Worm (Caenorhabditis elegans) whole organism, young adult: Measurements from ENCODE around the gene F54E2.1.

ENCODE experiments used
- B0336.3 ChIP-seq: fragments of 200-800 bp; sonication (Bioruptor generic); IDR thresholded peaks from 2 replicates; pipeline ENCODE4 v1.3.6; 2022; ENCODE audit warnings: missing genetic modification characterization, missing compliant biosample characterization
- D2030.7 ChIP-seq: fragments of 200-800 bp; sonication (Bioruptor generic); IDR thresholded peaks from 2 replicates; pipeline ENCODE4 v1.3.6; 2022; ENCODE audit warnings: missing genetic modification reagents, missing genetic modification characterization, missing compliant biosample characterization
- F22D6.2 ChIP-seq: sonication (generic microtip); optimal IDR thresholded peaks from 2 replicates; lab custom pipeline; 2016; ENCODE audit warnings: mild to moderate bottlenecking, missing genetic modification characterization, missing compliant biosample characterization
- F33H1.4 ChIP-seq: fragments of 200-800 bp; sonication (Bioruptor generic); IDR thresholded peaks from 2 replicates; pipeline ENCODE4 v1.3.6; 2022; ENCODE audit warnings: missing genetic modification reagents, missing genetic modification characterization, missing compliant biosample characterization
- F37B4.10 ChIP-seq: fragments of 200-800 bp; sonication (Bioruptor generic); IDR thresholded peaks from 2 replicates; pipeline ENCODE4 v1.3.6; 2022; ENCODE audit warnings: missing genetic modification characterization, missing compliant biosample characterization
- K11D2.4 ChIP-seq: fragments of 200-800 bp; sonication (Bioruptor generic); IDR thresholded peaks from 2 replicates; pipeline ENCODE4 v1.3.6; 2022; ENCODE audit warnings: missing genetic modification reagents, missing genetic modification characterization, missing compliant biosample characterization
- T07F8.4 ChIP-seq: sonication (generic microtip); optimal IDR thresholded peaks from 2 replicates; lab custom pipeline; 2016; ENCODE audit warnings: mild to moderate bottlenecking, missing genetic modification characterization, moderate library complexity, missing compliant biosample characterization
- Y79H2A.3 ChIP-seq: fragments of 200-800 bp; sonication (Bioruptor generic); conservative IDR thresholded peaks from 2 replicates; pipeline ENCODE4 v1.3.6; 2022; ENCODE audit warnings: missing genetic modification reagents, missing genetic modification characterization, missing compliant biosample characterization
- ZK185.1 ChIP-seq: sonication (generic microtip); optimal IDR thresholded peaks from 2 replicates; lab custom pipeline; 2016; ENCODE audit warnings: mild to moderate bottlenecking, missing genetic modification characterization, missing compliant biosample characterization; ENCODE audit not compliant: poor library complexity, severe bottlenecking
- athp-1 ChIP-seq: sonication (generic microtip); optimal IDR thresholded peaks from 2 replicates; lab custom pipeline; 2017; ENCODE audit warnings: mild to moderate bottlenecking, missing genetic modification characterization, missing compliant biosample characterization
- attf-3 ChIP-seq: fragments of 200-800 bp; sonication (Bioruptor generic); conservative IDR thresholded peaks from 2 replicates; pipeline ENCODE4 v1.3.6; 2022; ENCODE audit warnings: missing genetic modification reagents, missing genetic modification characterization, missing compliant biosample characterization
- cebp-2 ChIP-seq: fragments of 200-800 bp; sonication (Bioruptor generic); IDR thresholded peaks from 2 replicates; pipeline ENCODE4 v1.3.6; 2022; ENCODE audit warnings: missing genetic modification characterization, missing compliant biosample characterization
- ceh-100 ChIP-seq: fragments of 200-800 bp; sonication (Bioruptor generic); IDR thresholded peaks from 2 replicates; pipeline ENCODE4 v1.3.6; 2022; ENCODE audit warnings: missing genetic modification reagents, missing genetic modification characterization, missing compliant biosample characterization
- ceh-58 ChIP-seq: fragments of 200-800 bp; sonication (Bioruptor generic); IDR thresholded peaks from 2 replicates; pipeline ENCODE4 v1.3.6; 2022; ENCODE audit warnings: missing genetic modification characterization, missing compliant biosample characterization
- dox-1 ChIP-seq: fragments of 200-800 bp; sonication (Bioruptor generic); IDR thresholded peaks from 2 replicates; pipeline ENCODE4 v1.3.6; 2022; ENCODE audit warnings: missing genetic modification reagents, missing genetic modification characterization, missing compliant biosample characterization
- efl-1 ChIP-seq: fragments of 150-350 bp; optimal IDR thresholded peaks from 2 replicates; lab custom pipeline; 2014; ENCODE audit warnings: missing biosample characterization, missing genetic modification reagents, missing genetic modification characterization
- egl-18 ChIP-seq: fragments of 200-800 bp; sonication (Bioruptor generic); IDR thresholded peaks from 2 replicates; pipeline ENCODE4 v1.3.6; 2022; ENCODE audit warnings: missing genetic modification reagents, missing genetic modification characterization, missing compliant biosample characterization
- egl-44 ChIP-seq: fragments of 200-800 bp; sonication (Bioruptor generic); IDR thresholded peaks from 2 replicates; pipeline ENCODE4 v1.3.6; 2022; ENCODE audit warnings: missing genetic modification reagents, missing genetic modification characterization, missing compliant biosample characterization
- gei-17 ChIP-seq: fragments of 200-800 bp; sonication (Bioruptor generic); optimal IDR thresholded peaks from 2 replicates; lab custom pipeline; 2018; ENCODE audit warnings: mild to moderate bottlenecking, missing genetic modification characterization, missing compliant biosample characterization
- hlh-12 ChIP-seq: sonication (generic microtip); optimal IDR thresholded peaks from 2 replicates; lab custom pipeline; 2016; ENCODE audit warnings: missing genetic modification characterization, missing compliant biosample characterization
- hrde-1 ChIP-seq: sonication (generic microtip); optimal IDR thresholded peaks from 2 replicates; lab custom pipeline; 2016; ENCODE audit warnings: missing genetic modification characterization, mild to moderate bottlenecking, missing compliant biosample characterization, moderate library complexity, missing genotype, missing genetic modification reagents, borderline replicate concordance
- hsf-1 ChIP-seq: fragments of 200-800 bp; sonication (Bioruptor generic); IDR thresholded peaks from 2 replicates; pipeline ENCODE4 v1.3.6; 2022; ENCODE audit warnings: missing genetic modification reagents, missing genetic modification characterization, missing compliant biosample characterization
- lag-1 ChIP-seq: fragments of 200-800 bp; sonication (Bioruptor generic); IDR thresholded peaks from 2 replicates; pipeline ENCODE4 v1.3.6; 2022; ENCODE audit warnings: missing genetic modification reagents, missing genetic modification characterization, missing compliant biosample characterization
- let-607 ChIP-seq, 2 experiments: fragments of 200-800 bp in 1 of 2; sonication (Bioruptor generic) in 1 of 2; sonication (generic microtip) in 1 of 2; optimal IDR thresholded peaks; 2 replicates each; lab custom pipeline; 2016 to 2018; ENCODE audit warnings: mild to moderate bottlenecking in 2 of 2, missing compliant biosample characterization in 2 of 2, missing genetic modification characterization in 2 of 2, moderate library complexity in 2 of 2, missing genotype in 1 of 2
- lin-40 ChIP-seq: sonication (generic microtip); optimal IDR thresholded peaks from 2 replicates; lab custom pipeline; 2016; ENCODE audit warnings: missing genetic modification characterization, mild to moderate bottlenecking, missing compliant biosample characterization, missing genotype, missing genetic modification reagents
- lir-1 ChIP-seq: fragments of 200-800 bp; sonication (Bioruptor generic); conservative IDR thresholded peaks from 2 replicates; pipeline ENCODE4 v1.3.6; 2022; ENCODE audit warnings: missing genetic modification reagents, missing genetic modification characterization, missing compliant biosample characterization
- madf-3 ChIP-seq: fragments of 200-800 bp; sonication (Bioruptor generic); IDR thresholded peaks from 2 replicates; pipeline ENCODE4 v1.3.6; 2022; ENCODE audit warnings: missing genetic modification reagents, missing genetic modification characterization, missing compliant biosample characterization
- mes-4 ChIP-seq: sonication (generic microtip); optimal IDR thresholded peaks from 2 replicates; lab custom pipeline; 2016; ENCODE audit warnings: missing genotype, missing genetic modification characterization, missing compliant biosample characterization
- nfya-2 ChIP-seq: fragments of 200-800 bp; sonication (Bioruptor generic); IDR thresholded peaks from 2 replicates; pipeline ENCODE4 v1.3.6; 2022; ENCODE audit warnings: missing genetic modification reagents, missing genetic modification characterization, missing compliant biosample characterization
- nhr-120 ChIP-seq: fragments of 200-800 bp; sonication (Bioruptor generic); IDR thresholded peaks from 2 replicates; pipeline ENCODE4 v1.3.6; 2022; ENCODE audit warnings: missing genetic modification characterization, missing compliant biosample characterization
- nhr-179 ChIP-seq: sonication (generic microtip); optimal IDR thresholded peaks from 2 replicates; lab custom pipeline; 2016; ENCODE audit warnings: mild to moderate bottlenecking, missing genetic modification characterization, missing compliant biosample characterization
- nhr-27 ChIP-seq: fragments of 200-800 bp; sonication (Bioruptor generic); optimal IDR thresholded peaks from 2 replicates; lab custom pipeline; 2018; ENCODE audit warnings: mild to moderate bottlenecking, missing genetic modification characterization, moderate library complexity, missing compliant biosample characterization
- pha-4 ChIP-seq: fragments of 150-350 bp; sonication (generic microtip); optimal IDR thresholded peaks from 2 replicates; lab custom pipeline; 2014; ENCODE audit warnings: missing biosample characterization, missing genetic modification reagents, missing genetic modification characterization
- snpc-4 ChIP-seq, 5 experiments: fragments of 150-350 bp in 1 of 5; sonication (generic microtip) in 4 of 5; optimal IDR thresholded peaks; 2 replicates each; lab custom pipeline; 2014 to 2018; ENCODE audit warnings: missing genetic modification characterization in 5 of 5, missing biosample characterization in 3 of 5, antibody characterized with exemption in 2 of 5, mild to moderate bottlenecking in 2 of 5, missing compliant biosample characterization in 2 of 5, missing genotype in 2 of 5, moderate library complexity in 2 of 5, missing genetic modification reagents in 1 of 5
- sptf-2 ChIP-seq: fragments of 200-800 bp; sonication (Bioruptor generic); optimal IDR thresholded peaks from 2 replicates; lab custom pipeline; 2018; ENCODE audit warnings: mild to moderate bottlenecking, missing genetic modification characterization, missing compliant biosample characterization
- tbp1 ChIP-seq: fragments of 200-800 bp; sonication (Bioruptor generic); optimal IDR thresholded peaks from 2 replicates; lab custom pipeline; 2018; ENCODE audit warnings: mild to moderate bottlenecking, missing genetic modification characterization, missing compliant biosample characterization
- xnd-1 ChIP-seq: sonication (generic microtip); optimal IDR thresholded peaks from 2 replicates; lab custom pipeline; 2016; ENCODE audit warnings: missing genotype, missing genetic modification reagents, missing genetic modification characterization, missing compliant biosample characterization

Gene F54E2.1

DNA sequence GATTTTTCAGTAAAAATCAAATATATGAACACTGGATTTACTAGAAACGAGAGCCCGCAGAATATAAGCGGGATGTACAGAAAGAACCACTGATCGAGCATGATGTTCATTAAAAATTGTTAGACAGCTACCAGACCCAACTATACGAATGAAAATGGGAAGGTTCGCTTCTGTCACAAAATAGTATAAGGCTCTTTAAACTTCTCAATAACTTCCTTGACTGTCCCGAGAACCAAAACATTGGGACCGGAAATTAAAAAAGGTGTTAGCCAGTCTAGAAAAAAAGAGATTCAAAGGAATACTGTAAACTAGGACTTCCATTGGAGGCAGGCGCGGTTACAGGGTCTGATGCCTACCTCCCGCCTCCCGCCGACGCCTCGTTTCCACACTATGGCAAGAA, 47.6 kb downstream of the F54E2.1 start, which contains the start of gene srj-55:
Gene srj-55, minus strand, starts transcription at position 101 of the 400 bp plus-strand sequence.
- no peak for TF ChIP-seq Y79H2A.3 (GFP tag; lab: Robert Waterston, UW)
- no peak for TF ChIP-seq let-607 (tag; optimal IDR thresholded peaks at IDR 0.05; lab: Kevin White, UChicago)
- TF ChIP-seq snpc-4 (GFP tag; optimal IDR thresholded peaks at IDR 0.05; lab: Kevin White, UChicago), result no peak
- no peak for TF ChIP-seq snpc-4 (tag; optimal IDR thresholded peaks at IDR 0.05; lab: Kevin White, UChicago)
- TF ChIP-seq F37B4.10 (GFP tag; lab: Robert Waterston, UW), result no peak
- no peak for TF ChIP-seq hrde-1 (tag; lab: Kevin White, UChicago)
- TF ChIP-seq attf-3, result no peak
- no peak for TF ChIP-seq lag-1 (GFP tag; lab: Robert Waterston, UW)
- no peak for TF ChIP-seq madf-3 (GFP tag; lab: Robert Waterston, UW)
- no peak for TF ChIP-seq nhr-179 (tag; lab: Kevin White, UChicago)
- TF ChIP-seq egl-44, result no peak
- no peak for TF ChIP-seq athp-1 (tag; lab: Kevin White, UChicago)
- TF ChIP-seq egl-18 (GFP tag; lab: Robert Waterston, UW), result no peak
- no peak for TF ChIP-seq cebp-2 (GFP tag; lab: Robert Waterston, UW)
- TF ChIP-seq nhr-27 (tag; lab: Kevin White, UChicago), result no peak
- TF ChIP-seq nfya-2 (GFP tag; lab: Robert Waterston, UW), result no peak
- no peak for TF ChIP-seq tbp1 (GFP tag; lab: Kevin White, UChicago)
- no peak for TF ChIP-seq sptf-2 (GFP tag; lab: Kevin White, UChicago)
- no peak for TF ChIP-seq efl-1

ce11 chrV:2859738-2860137, 49.5 kb downstream of the F54E2.1 start, which contains the start of gene srj-54:
TSS of gene srj-54 (minus strand) at chrV:2859838.
- TF ChIP-seq egl-44 (no peak), B0336.3 (GFP tag; lab: Robert Waterston, UW) (no peak), ceh-58 (no peak), nhr-120 (GFP tag; lab: Robert Waterston, UW) (no peak), dox-1 (GFP tag; lab: Robert Waterston, UW) (no peak), F33H1.4 (no peak), ceh-100 (no peak), xnd-1 (tag; lab: Kevin White, UChicago) (no peak), lin-40 (no peak), ZK185.1 (no peak), pha-4 (tag; lab: Kevin White, UChicago) (no peak), hsf-1 (GFP tag; lab: Robert Waterston, UW) (no peak), mes-4 (no peak), D2030.7 (no peak)

DNA sequence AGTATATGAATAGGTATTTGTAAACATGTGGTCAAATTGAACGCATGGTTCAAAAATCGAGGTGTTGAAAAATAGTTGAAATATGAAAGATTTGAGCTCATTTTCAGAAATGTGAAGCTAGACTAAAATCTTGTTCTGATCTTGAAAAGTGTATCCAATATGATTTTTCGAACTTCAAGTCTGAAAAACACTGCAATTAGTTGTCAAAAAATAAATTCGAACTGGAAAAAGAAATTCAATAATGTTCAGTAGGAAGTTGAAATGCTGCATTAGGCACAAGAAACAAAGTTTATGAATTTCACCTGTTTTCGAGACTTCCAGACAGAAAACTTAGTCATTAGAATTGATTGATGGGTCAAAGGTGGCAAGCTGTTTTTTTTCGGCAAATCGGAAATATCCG, 51.3 kb downstream of the F54E2.1 start, which contains the start of gene srh-270:
Gene srh-270, minus strand, starts transcription at position 101 of the 400 bp plus-strand sequence.
- no peak for TF ChIP-seq T07F8.4
- TF ChIP-seq hlh-12 (tag; lab: Kevin White, UChicago), result no peak
- no peak for TF ChIP-seq lir-1 (GFP tag; lab: Robert Waterston, UW)
- no peak for TF ChIP-seq F22D6.2 (tag; lab: Kevin White, UChicago)
- no peak for TF ChIP-seq K11D2.4 (GFP tag; lab: Robert Waterston, UW)
- no peak for TF ChIP-seq gei-17
